Fruit fly (Drosophila melanogaster) whole organism, wandering third instar larva: ENCODE data around the gene CG11263.

ENCODE experiments used
- Myc ChIP-seq: fragments of >200 bp; optimal IDR thresholded peaks from 2 replicates; lab custom pipeline; 2017
- N ChIP-seq: fragments of >200 bp; optimal IDR thresholded peaks from 2 replicates; lab custom pipeline; 2018; ENCODE audit warnings: missing biosample characterization, missing external identifiers, missing genetic modification characterization
- OdsH ChIP-seq: fragments of 200-800 bp; sonication (Bioruptor generic); optimal IDR thresholded peaks from 2 replicates; lab custom pipeline; 2016; ENCODE audit warnings: missing biosample characterization, mild to moderate bottlenecking, missing genetic modification characterization
- h ChIP-seq: fragments of 200-800 bp; sonication (Bioruptor generic); optimal IDR thresholded peaks from 3 replicates; lab custom pipeline; 2016; ENCODE audit warnings: missing biosample characterization, mild to moderate bottlenecking, missing genetic modification characterization
- psq ChIP-seq: fragments of 200-800 bp; sonication (Bioruptor generic); optimal IDR thresholded peaks from 3 replicates; lab custom pipeline; 2017; ENCODE audit warnings: missing biosample characterization, mild to moderate bottlenecking, missing genetic modification characterization, moderate library complexity
- rgr ChIP-seq: fragments of 200-800 bp; sonication (Bioruptor generic); optimal IDR thresholded peaks from 3 replicates; lab custom pipeline; 2016; ENCODE audit warnings: missing biosample characterization, mild to moderate bottlenecking, missing genetic modification characterization

- TF ChIP-seq OdsH (no peak), N (GFP tag; lab: Kevin White, UChicago) (no peak), h (no peak), psq (GFP tag; lab: Kevin White, UChicago) (no peak), rgr (GFP tag; lab: Kevin White, UChicago) (no peak), Myc (no peak)
Measured at dm6 chr3L:13032915-13033282, 26.3 kb downstream of the CG11263 start.
